Worm (Caenorhabditis elegans) whole organism, L3 larva: ENCODE measurements around the gene Y57A10B.6.

Source experiments
- fkh-10 ChIP-seq: sonication (generic microtip); optimal IDR thresholded peaks from 2 replicates; lab custom pipeline; 2017; ENCODE audit warnings: missing biosample characterization, missing genetic modification reagents, missing genetic modification characterization
- lin-15B ChIP-seq: fragments of 150-350 bp; optimal IDR thresholded peaks from 2 replicates; lab custom pipeline; 2014; ENCODE audit warnings: missing biosample characterization, missing genetic modification characterization
- pha-4 ChIP-seq: fragments of 150-350 bp; optimal IDR thresholded peaks from 2 replicates; lab custom pipeline; 2014; ENCODE audit warnings: missing biosample characterization, missing genetic modification reagents, missing genetic modification characterization
- tbx-2 ChIP-seq: sonication (generic microtip); optimal IDR thresholded peaks from 2 replicates; lab custom pipeline; 2016; ENCODE audit warnings: mild to moderate bottlenecking, missing genetic modification characterization, missing compliant biosample characterization
- unc-39 ChIP-seq: sonication (generic microtip); optimal IDR thresholded peaks from 4 replicates; lab custom pipeline; 2017; ENCODE audit warnings: missing biosample characterization, missing genetic modification characterization

ce11 chrII:12379430-12379829, 10.5 kb upstream of the Y57A10B.6 start, which contains the start of gene marc-5:
- TF ChIP-seq lin-15B (tag; lab: Kevin White, UChicago) (no peak), fkh-10 (GFP tag; lab: Kevin White, UChicago) (no peak), tbx-2 (tag; lab: Kevin White, UChicago) (no peak), unc-39 (tag; lab: Kevin White, UChicago) (no peak), pha-4 (tag; lab: Kevin White, UChicago) (no peak)
